Fruit fly (Drosophila melanogaster): ENCODE measurements around the gene CG33169.

CG33169 gene

DNA sequence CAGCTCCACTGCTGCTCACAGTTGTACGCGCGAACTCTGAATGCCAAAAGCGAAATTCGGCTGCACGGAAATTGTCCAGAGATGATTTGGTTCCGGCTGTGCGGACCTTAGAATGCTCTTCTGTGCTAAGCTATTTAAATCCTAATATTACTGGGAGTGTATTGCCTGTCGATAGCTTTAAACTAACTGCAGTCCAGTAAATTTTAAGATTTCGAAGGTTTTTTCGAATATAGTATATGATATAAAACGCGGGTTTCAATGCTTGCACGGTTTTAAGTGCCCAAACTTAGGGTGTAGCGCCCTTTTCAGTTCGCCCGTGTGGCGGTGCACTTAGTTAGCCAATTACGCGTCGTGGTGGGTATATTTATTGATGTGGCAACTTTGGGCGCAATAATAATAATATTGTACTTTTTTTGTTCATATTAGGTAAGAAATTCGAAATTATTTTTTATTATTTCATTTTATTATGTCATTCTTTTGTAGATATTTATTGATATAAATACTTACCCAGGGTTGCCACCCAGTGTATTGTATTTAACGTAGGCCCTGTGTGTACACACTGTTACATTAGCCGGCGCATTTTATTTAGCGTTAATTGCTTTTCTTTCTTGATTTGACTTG, 15.2 kb downstream of the CG33169 start, which contains the start of the genes Chro and Ssl1 (continued):
- TF ChIP-seq chif (GFP tag; optimal IDR thresholded peaks at IDR 0.05) (peak; percentile 100), CG7928 (GFP tag; optimal IDR thresholded peaks at IDR 0.05) (peak; percentile 87), CG10321 (GFP tag; IDR thresholded peaks at IDR 0.05) (peak; percentile 90), CG2875 (GFP tag; optimal IDR thresholded peaks at IDR 0.05) (peak; percentile 100), pros (GFP tag; optimal IDR thresholded peaks at IDR 0.05) (peak; percentile 76), Fer1 (GFP tag; optimal IDR thresholded peaks at IDR 0.05) (peak; percentile 100), Xbp1 (GFP tag; optimal IDR thresholded peaks at IDR 0.05) (peak; percentile 100), run (tag; optimal IDR thresholded peaks at IDR 0.05) (peak; percentile 100), Ets97D (GFP tag; optimal IDR thresholded peaks at IDR 0.05) (peak; percentile 98), twi (tag; optimal IDR thresholded peaks at IDR 0.05) (peak; percentile 99), Opbp (GFP tag; IDR thresholded peaks at IDR 0.05; ENCODE audit: partially characterized antibody) (peak; percentile 56; the same call in 1 of the 3 replicates), CG10366 (GFP tag; IDR thresholded peaks at IDR 0.05) (peak; percentile 100), NFAT (GFP tag; IDR thresholded peaks at IDR 0.05) (peak; percentile 99), lab (GFP tag; optimal IDR thresholded peaks at IDR 0.05) (peak; percentile 100), Sox102F (GFP tag; optimal IDR thresholded peaks at IDR 0.05) (peak; percentile 100), ssp (GFP tag; IDR thresholded peaks at IDR 0.05) (peak; percentile 98), HLH4C (GFP tag; IDR thresholded peaks at IDR 0.05; ENCODE audit: partially characterized antibody) (peak; percentile 8; the same call in 1 of the 3 replicates), ato (GFP tag; IDR thresholded peaks at IDR 0.05; ENCODE audit: partially characterized antibody) (no peak), ken (GFP tag; IDR thresholded peaks at IDR 0.05) (peak; percentile 100), dan (GFP tag; IDR thresholded peaks at IDR 0.05) (peak; percentile 100), CG1233 (GFP tag; optimal IDR thresholded peaks at IDR 0.05) (peak; percentile 100), HLH54F (GFP tag; optimal IDR thresholded peaks at IDR 0.05) (peak; percentile 100), bbx (GFP tag; IDR thresholded peaks at IDR 0.05; ENCODE audit: partially characterized antibody) (no peak), CG1024 (GFP tag; IDR thresholded peaks at IDR 0.05) (peak; percentile 98), CG4404 (GFP tag; IDR thresholded peaks at IDR 0.05) (peak; percentile 100), Chrac-16 (GFP tag; optimal IDR thresholded peaks at IDR 0.05) (peak; percentile 100), CG3281 (GFP tag; optimal IDR thresholded peaks at IDR 0.05) (peak; percentile 99), gem (tag; optimal IDR thresholded peaks at IDR 0.05) (peak; percentile 100), Dad (GFP tag; optimal IDR thresholded peaks at IDR 0.05) (peak; percentile 100), HLH3B (GFP tag; IDR thresholded peaks at IDR 0.05) (peak; percentile 100), CG16863 (GFP tag; optimal IDR thresholded peaks at IDR 0.05) (peak; percentile 100), Sry-δ (GFP tag; optimal IDR thresholded peaks at IDR 0.05) (peak; percentile 89), p53 (GFP tag; optimal IDR thresholded peaks at IDR 0.05) (peak; percentile 99), CG15514 (GFP tag; optimal IDR thresholded peaks at IDR 0.05) (peak; percentile 96), CG11398 (GFP tag; optimal IDR thresholded peaks at IDR 0.05) (peak; percentile 100), CG10959 (GFP tag; IDR thresholded peaks at IDR 0.05) (peak; percentile 100), CG12769 (tag; optimal IDR thresholded peaks at IDR 0.05) (peak; percentile 100), CG8290 (GFP tag; optimal IDR thresholded peaks at IDR 0.05) (peak; percentile 100), CG8290 (tag; optimal IDR thresholded peaks at IDR 0.05) (peak; percentile 99 to 100), Gsc (GFP tag; IDR thresholded peaks at IDR 0.05) (peak; percentile 100), CG32532 (GFP tag; IDR thresholded peaks at IDR 0.05) (peak; percentile 100), Adf1 (GFP tag; IDR thresholded peaks at IDR 0.05) (peak; percentile 94), CG11504 (tag; optimal IDR thresholded peaks at IDR 0.05) (peak; percentile 99), Hr39 (optimal IDR thresholded peaks at IDR 0.05) (no peak), zen (tag; optimal IDR thresholded peaks at IDR 0.05) (peak; percentile 100), CG31388 (GFP tag; optimal IDR thresholded peaks at IDR 0.05) (peak; percentile 100), CG1647 (GFP tag; optimal IDR thresholded peaks at IDR 0.05) (peak; percentile 100), CG9727 (GFP tag; optimal IDR thresholded peaks at IDR 0.05) (peak; percentile 100), sens (GFP tag) (peak; percentile 100), Lhr (GFP tag; optimal IDR thresholded peaks at IDR 0.05) (peak; percentile 100)
